Fruit fly (Drosophila melanogaster): ENCODE data around the gene CG13937.

DNA sequence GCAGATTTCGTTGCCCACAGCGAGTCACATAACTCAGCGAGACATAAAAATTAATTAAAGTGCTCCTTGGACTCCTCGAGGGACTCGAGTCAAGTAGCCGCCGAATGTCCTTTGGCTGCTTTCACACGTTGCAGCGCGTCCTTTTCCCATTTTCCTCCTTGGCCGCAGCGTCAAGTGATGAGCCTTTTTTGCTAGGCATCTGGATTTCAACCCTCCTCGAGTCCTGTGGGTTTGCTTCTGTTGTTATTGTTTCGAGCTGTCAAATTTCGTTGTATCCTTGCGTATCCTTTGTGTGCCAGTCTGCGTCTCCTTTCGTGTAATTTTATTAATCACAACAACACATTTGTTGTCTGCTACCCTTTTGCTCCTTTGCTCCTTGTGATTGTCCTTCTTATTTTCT lies 33.8 kb upstream of the CG13937 start:
- TF ChIP-seq cnc (optimal IDR thresholded peaks at IDR 0.05) (no peak), CG33017 (tag; optimal IDR thresholded peaks at IDR 0.05) (no peak), kay (GFP tag; ENCODE audit: borderline replicate concordance) (no peak), CG11617 (GFP tag; optimal IDR thresholded peaks at IDR 0.05) (no peak), Clk (GFP tag; optimal IDR thresholded peaks at IDR 0.05) (no peak), toe (GFP tag; optimal IDR thresholded peaks at IDR 0.05) (no peak), bab1 (GFP tag; optimal IDR thresholded peaks at IDR 0.05) (no peak), tj (GFP tag; optimal IDR thresholded peaks at IDR 0.05) (no peak), CG7045 (GFP tag; optimal IDR thresholded peaks at IDR 0.05) (no peak), pad (GFP tag; optimal IDR thresholded peaks at IDR 0.05) (no peak), ovo (GFP tag; optimal IDR thresholded peaks at IDR 0.05) (no peak), CG5204 (GFP tag; optimal IDR thresholded peaks at IDR 0.05) (no peak), Hr96 (GFP tag; optimal IDR thresholded peaks at IDR 0.05) (no peak)

All from whole organism, adult.